Worm (Caenorhabditis elegans): ENCODE results near the gene rif-1.2.

- no peak for TF ChIP-seq elt-1 (tag; optimal IDR thresholded peaks at IDR 0.05; ENCODE audit: borderline replicate concordance, insufficient read depth)
- no peak for TF ChIP-seq unc-39 (tag; optimal IDR thresholded peaks at IDR 0.05)
- no peak for TF ChIP-seq unc-62 (GFP tag; optimal IDR thresholded peaks at IDR 0.05)
- no peak for TF ChIP-seq flh-1 (GFP tag; optimal IDR thresholded peaks at IDR 0.05)
- TF ChIP-seq blmp-1 (tag; optimal IDR thresholded peaks at IDR 0.05) = no peak
- TF ChIP-seq lin-13 (tag; optimal IDR thresholded peaks at IDR 0.05) = no peak
- TF ChIP-seq elt-3 (tag; optimal IDR thresholded peaks at IDR 0.05) = no peak
- TF ChIP-seq mep-1 (tag; optimal IDR thresholded peaks at IDR 0.05) = no peak
- no peak for TF ChIP-seq nhr-12 (tag; optimal IDR thresholded peaks at IDR 0.05)
Measured at ce11 chrX:12328676-12329075, 42.5 kb downstream of the rif-1.2 start, which contains the start of gene srd-45.

All from whole organism, mixed stage, embryonic.